Worm (Caenorhabditis elegans): ENCODE measurements around the gene hpk-1.
"Not testable (repeated sequence)": the region's sequence is repeated elsewhere in the genome, so short reads cannot be mapped to it uniquely, and the experiment has no call there.

- TF ChIP-seq aly-2 (tag; optimal IDR thresholded peaks at IDR 0.05); ztf-11 (tag; optimal IDR thresholded peaks at IDR 0.05); fkh-10 (GFP tag; optimal IDR thresholded peaks at IDR 0.05); tra-1 (GFP tag; IDR thresholded peaks at IDR 0.05); zip-2 (tag; optimal IDR thresholded peaks at IDR 0.05): not testable (repeated sequence)
Observed at ce11 chrX:4207385-4207784, 9.7 kb downstream of the hpk-1 start, which contains the start of gene F20B6.9.
